Worm (Caenorhabditis elegans): Measurements from ENCODE around the gene sru-13.

Gene sru-13

ce11 chrIV:12549014-12549413, 26.6 kb upstream of the sru-13 start:
- TF ChIP-seq K11D2.4 (GFP tag; IDR thresholded peaks at IDR 0.05): no peak
- TF ChIP-seq unc-62 (GFP tag; optimal IDR thresholded peaks at IDR 0.05): no peak
- TF ChIP-seq F22D6.2 (tag; optimal IDR thresholded peaks at IDR 0.05): no peak
- no peak for TF ChIP-seq rpc-1 (optimal IDR thresholded peaks at IDR 0.05)
- no peak for TF ChIP-seq rpc-1 (tag; optimal IDR thresholded peaks at IDR 0.05)
- TF ChIP-seq ekl-4 (GFP tag; IDR thresholded peaks at IDR 0.05): no peak
- TF ChIP-seq egl-44 (GFP tag; IDR thresholded peaks at IDR 0.05): no peak
- TF ChIP-seq bed-2 (GFP tag; IDR thresholded peaks at IDR 0.05): no peak
- no peak for TF ChIP-seq sdz-38 (tag; optimal IDR thresholded peaks at IDR 0.05)
- no peak for TF ChIP-seq ztf-18 (tag; optimal IDR thresholded peaks at IDR 0.05)
- no peak for TF ChIP-seq hlh-12 (tag; optimal IDR thresholded peaks at IDR 0.05)
- no peak for TF ChIP-seq egrh-3 (GFP tag; IDR thresholded peaks at IDR 0.05)
- TF ChIP-seq attf-3 (GFP tag; conservative IDR thresholded peaks at IDR 0.05): no peak
- TF ChIP-seq hlh-26 (GFP tag; conservative IDR thresholded peaks at IDR 0.05): no peak
- TF ChIP-seq unc-130 (GFP tag; optimal IDR thresholded peaks at IDR 0.05): no peak
- no peak for TF ChIP-seq snpc-1.3 (tag; optimal IDR thresholded peaks at IDR 0.05; ENCODE audit: insufficient read depth)
- no peak for TF ChIP-seq ccch-3 (GFP tag; optimal IDR thresholded peaks at IDR 0.05)

DNA sequence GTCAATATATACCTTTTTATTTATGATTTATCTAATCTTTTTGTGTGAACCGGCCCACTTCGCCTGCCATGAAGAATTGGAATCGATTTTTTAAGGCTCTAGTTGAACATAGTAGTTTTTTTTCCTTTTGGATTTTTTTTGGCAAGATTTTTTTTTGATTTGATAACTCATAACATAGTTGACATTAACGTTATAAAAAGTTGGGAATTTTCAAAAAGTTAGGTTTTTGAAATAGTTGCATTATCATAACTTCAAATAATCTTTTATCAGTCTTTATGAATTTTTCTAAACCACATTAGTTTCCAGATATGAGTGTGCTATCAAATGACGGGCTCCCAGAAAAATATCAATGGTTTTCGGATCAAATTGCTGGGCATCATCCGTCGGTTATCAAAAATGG, 25.4 kb upstream of the sru-13 start, which contains the start of gene ipmk-1:
Gene ipmk-1 (plus strand): TSS at position 301 of the 400 bp plus-strand sequence.
- TF ChIP-seq hlh-26 (GFP tag; conservative IDR thresholded peaks at IDR 0.05) (no peak), attf-6 (GFP tag; IDR thresholded peaks at IDR 0.05) (no peak), T26A5.8 (tag; optimal IDR thresholded peaks at IDR 0.05) (no peak), ceh-79 (tag; optimal IDR thresholded peaks at IDR 0.05) (no peak), F22D6.2 (tag; optimal IDR thresholded peaks at IDR 0.05) (no peak), mes-4 (tag; optimal IDR thresholded peaks at IDR 0.05) (no peak), tbp1 (GFP tag; optimal IDR thresholded peaks at IDR 0.05) (no peak)

DNA sequence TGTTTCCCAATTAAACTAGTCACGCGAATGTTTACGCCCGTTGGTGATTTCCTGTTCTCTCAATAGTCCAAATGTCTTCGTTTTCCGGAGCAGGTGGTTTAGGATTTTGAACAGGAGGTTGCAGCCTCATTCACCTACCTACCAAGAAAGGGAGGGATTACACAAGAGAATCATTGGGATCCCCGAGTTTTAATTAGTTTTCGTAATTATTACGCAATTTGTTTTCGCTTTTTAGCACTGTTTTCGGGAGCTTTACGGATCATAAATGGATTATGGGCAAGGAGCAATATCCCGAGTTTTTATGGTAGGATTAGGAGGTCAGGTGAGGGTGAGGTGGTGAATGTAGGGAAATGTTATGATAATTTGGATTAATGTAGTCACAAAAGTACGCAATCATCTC, 23.5 kb upstream of the sru-13 start:
- no peak for TF ChIP-seq snpc-4 (GFP tag; optimal IDR thresholded peaks at IDR 0.05)
- TF ChIP-seq snpc-4 (tag; optimal IDR thresholded peaks at IDR 0.05): no peak
- TF ChIP-seq F10E7.11 (tag; optimal IDR thresholded peaks at IDR 0.05): no peak
- TF ChIP-seq B0019.2 (GFP tag; conservative IDR thresholded peaks at IDR 0.05): no peak
- TF ChIP-seq unc-62 (GFP tag; optimal IDR thresholded peaks at IDR 0.05): no peak
- TF ChIP-seq bed-2 (GFP tag; IDR thresholded peaks at IDR 0.05): no peak
- TF ChIP-seq B0336.3 (GFP tag; IDR thresholded peaks at IDR 0.05): no peak
- no peak for TF ChIP-seq F37B4.10 (GFP tag; IDR thresholded peaks at IDR 0.05)
- TF ChIP-seq nhr-27 (tag; optimal IDR thresholded peaks at IDR 0.05): no peak

ce11 chrIV:12545393-12545792, 23.0 kb upstream of the sru-13 start:
- no peak for TF ChIP-seq F22D6.2 (tag; optimal IDR thresholded peaks at IDR 0.05)
- peak; percentile 64; the same call in 1 of the 2 replicates for TF ChIP-seq hmg-1.2 (GFP tag; IDR thresholded peaks at IDR 0.05)

- TF ChIP-seq cebp-1 (GFP tag; IDR thresholded peaks at IDR 0.05): no peak
- TF ChIP-seq cebp-1 (tag; optimal IDR thresholded peaks at IDR 0.05): no peak
- no peak for TF ChIP-seq lin-35 (GFP tag; optimal IDR thresholded peaks at IDR 0.05)
- TF ChIP-seq snpc-3.4 (tag; optimal IDR thresholded peaks at IDR 0.05): no peak
- no peak for TF ChIP-seq Y53F4B.3 (GFP tag; IDR thresholded peaks at IDR 0.05)
- TF ChIP-seq mxl-1 (tag; optimal IDR thresholded peaks at IDR 0.05): no peak
- TF ChIP-seq F52B5.7 (tag; optimal IDR thresholded peaks at IDR 0.05): no peak
- no peak for TF ChIP-seq B0019.2 (GFP tag; conservative IDR thresholded peaks at IDR 0.05)
- no peak for TF ChIP-seq him-1 (tag; optimal IDR thresholded peaks at IDR 0.05)
- TF ChIP-seq ekl-4 (GFP tag; IDR thresholded peaks at IDR 0.05): no peak
- TF ChIP-seq dpl-1 (GFP tag; optimal IDR thresholded peaks at IDR 0.05): no peak
- TF ChIP-seq lag-1 (GFP tag; IDR thresholded peaks at IDR 0.05): no peak
- no peak for TF ChIP-seq snpc-4 (GFP tag; optimal IDR thresholded peaks at IDR 0.05)
- TF ChIP-seq snpc-4 (tag; optimal IDR thresholded peaks at IDR 0.05): no peak
- no peak for TF ChIP-seq F10E7.11 (tag; optimal IDR thresholded peaks at IDR 0.05)
- no peak for TF ChIP-seq ztf-18 (tag; optimal IDR thresholded peaks at IDR 0.05)
- no peak for TF ChIP-seq nhr-179 (tag; optimal IDR thresholded peaks at IDR 0.05)
- TF ChIP-seq F23B12.7 (tag; optimal IDR thresholded peaks at IDR 0.05; ENCODE audit: insufficient read depth): no peak
Observed at ce11 chrIV:12544624-12545023, 22.2 kb upstream of the sru-13 start.

All from whole organism, young adult.